Worm (Caenorhabditis elegans) whole organism, young adult: Measurements from ENCODE around the gene nhr-67.

Experiments used
- B0019.2 ChIP-seq: fragments of 200-800 bp; sonication (Bioruptor generic); conservative IDR thresholded peaks from 2 replicates; pipeline ENCODE4 v1.3.6; 2022; ENCODE audit warnings: missing genetic modification reagents, missing genetic modification characterization, missing compliant biosample characterization
- B0035.1 ChIP-seq: sonication (generic microtip); optimal IDR thresholded peaks from 2 replicates; lab custom pipeline; 2016; ENCODE audit warnings: missing genetic modification characterization, mild to moderate bottlenecking, missing compliant biosample characterization, missing genotype, missing genetic modification reagents
- B0336.3 ChIP-seq: fragments of 200-800 bp; sonication (Bioruptor generic); IDR thresholded peaks from 2 replicates; pipeline ENCODE4 v1.3.6; 2022; ENCODE audit warnings: missing genetic modification characterization, missing compliant biosample characterization
- F22D6.2 ChIP-seq: sonication (generic microtip); optimal IDR thresholded peaks from 2 replicates; lab custom pipeline; 2016; ENCODE audit warnings: mild to moderate bottlenecking, missing genetic modification characterization, missing compliant biosample characterization
- F23B12.7 ChIP-seq: sonication (generic microtip); optimal IDR thresholded peaks from 2 replicates; lab custom pipeline; 2017; ENCODE audit warnings: missing genetic modification characterization, mild to moderate bottlenecking, missing compliant biosample characterization, antibody characterized with exemption, moderate library complexity; ENCODE audit not compliant: insufficient read depth
- F33H1.4 ChIP-seq: fragments of 200-800 bp; sonication (Bioruptor generic); IDR thresholded peaks from 2 replicates; pipeline ENCODE4 v1.3.6; 2022; ENCODE audit warnings: missing genetic modification reagents, missing genetic modification characterization, missing compliant biosample characterization
- F37B4.10 ChIP-seq: fragments of 200-800 bp; sonication (Bioruptor generic); IDR thresholded peaks from 2 replicates; pipeline ENCODE4 v1.3.6; 2022; ENCODE audit warnings: missing genetic modification characterization, missing compliant biosample characterization
- F52B5.7 ChIP-seq: sonication (generic microtip); optimal IDR thresholded peaks from 2 replicates; lab custom pipeline; 2016; ENCODE audit warnings: mild to moderate bottlenecking, missing genetic modification characterization, missing compliant biosample characterization
- F55B11.4 ChIP-seq: sonication (generic microtip); optimal IDR thresholded peaks from 2 replicates; lab custom pipeline; 2016; ENCODE audit warnings: missing compliant biosample characterization, missing genetic modification characterization, borderline replicate concordance; ENCODE audit not compliant: insufficient read depth
- F57A8.1 ChIP-seq: fragments of 200-800 bp; sonication (Bioruptor generic); optimal IDR thresholded peaks from 2 replicates; lab custom pipeline; 2018; ENCODE audit warnings: mild to moderate bottlenecking, missing genetic modification characterization, moderate library complexity, missing compliant biosample characterization
- K11D2.4 ChIP-seq: fragments of 200-800 bp; sonication (Bioruptor generic); IDR thresholded peaks from 2 replicates; pipeline ENCODE4 v1.3.6; 2022; ENCODE audit warnings: missing genetic modification reagents, missing genetic modification characterization, missing compliant biosample characterization
- K12H6.12 ChIP-seq: fragments of 200-800 bp; sonication (Bioruptor generic); optimal IDR thresholded peaks from 2 replicates; lab custom pipeline; 2018; ENCODE audit warnings: mild to moderate bottlenecking, missing genetic modification characterization, missing compliant biosample characterization
- T26A5.8 ChIP-seq: sonication (generic microtip); optimal IDR thresholded peaks from 2 replicates; lab custom pipeline; 2016; ENCODE audit warnings: missing genetic modification characterization, missing compliant biosample characterization
- Y79H2A.3 ChIP-seq: fragments of 200-800 bp; sonication (Bioruptor generic); conservative IDR thresholded peaks from 2 replicates; pipeline ENCODE4 v1.3.6; 2022; ENCODE audit warnings: missing genetic modification reagents, missing genetic modification characterization, missing compliant biosample characterization
- Y95B8A.8 ChIP-seq: fragments of 200-800 bp; sonication (Bioruptor generic); IDR thresholded peaks from 2 replicates; pipeline ENCODE4 v1.3.6; 2022; ENCODE audit warnings: missing genetic modification reagents, missing genetic modification characterization, missing compliant biosample characterization
- akir-1 ChIP-seq: fragments of 200-800 bp; sonication (Bioruptor generic); optimal IDR thresholded peaks from 2 replicates; lab custom pipeline; 2018; ENCODE audit warnings: mild to moderate bottlenecking, missing genetic modification characterization, moderate library complexity, missing compliant biosample characterization
- ama-1 ChIP-seq, 3 experiments: fragments of 150-350 bp in 1 of 3; sonication (generic microtip) in 2 of 3; optimal IDR thresholded peaks; 2 replicates each; lab custom pipeline; 2014 to 2018; ENCODE audit warnings: missing biosample characterization in 2 of 3, missing genetic modification characterization in 2 of 3, missing genetic modification reagents in 2 of 3
- athp-1 ChIP-seq: sonication (generic microtip); optimal IDR thresholded peaks from 2 replicates; lab custom pipeline; 2017; ENCODE audit warnings: mild to moderate bottlenecking, missing genetic modification characterization, missing compliant biosample characterization
- attf-5 ChIP-seq: fragments of 200-800 bp; sonication (Bioruptor generic); optimal IDR thresholded peaks from 2 replicates; lab custom pipeline; 2018; ENCODE audit warnings: mild to moderate bottlenecking, missing genetic modification characterization, missing compliant biosample characterization
- ccch-3 ChIP-seq: fragments of 200-800 bp; sonication (Bioruptor generic); optimal IDR thresholded peaks from 2 replicates; lab custom pipeline; 2018; ENCODE audit warnings: mild to moderate bottlenecking, missing genetic modification characterization, missing compliant biosample characterization
- ceh-27 ChIP-seq: fragments of 200-800 bp; sonication (Bioruptor generic); optimal IDR thresholded peaks from 2 replicates; lab custom pipeline; 2018; ENCODE audit warnings: mild to moderate bottlenecking, missing genetic modification characterization, moderate library complexity, missing compliant biosample characterization
- ceh-40 ChIP-seq: fragments of 200-800 bp; sonication (Bioruptor generic); IDR thresholded peaks from 2 replicates; pipeline ENCODE4 v1.3.6; 2022; ENCODE audit warnings: missing genetic modification characterization, missing compliant biosample characterization
- ceh-58 ChIP-seq: fragments of 200-800 bp; sonication (Bioruptor generic); IDR thresholded peaks from 2 replicates; pipeline ENCODE4 v1.3.6; 2022; ENCODE audit warnings: missing genetic modification characterization, missing compliant biosample characterization
- ceh-79 ChIP-seq: sonication (generic microtip); optimal IDR thresholded peaks from 2 replicates; lab custom pipeline; 2017; ENCODE audit warnings: mild to moderate bottlenecking, missing genetic modification characterization, missing compliant biosample characterization
- die-1 ChIP-seq: sonication (generic microtip); optimal IDR thresholded peaks from 2 replicates; lab custom pipeline; 2016; ENCODE audit warnings: missing genotype, mild to moderate bottlenecking, missing genetic modification characterization, missing compliant biosample characterization
- dpff-1 ChIP-seq: sonication (generic microtip); optimal IDR thresholded peaks from 2 replicates; lab custom pipeline; 2017; ENCODE audit warnings: mild to moderate bottlenecking, missing genetic modification characterization, missing compliant biosample characterization
- dpl-1 ChIP-seq: fragments of 150-350 bp; optimal IDR thresholded peaks from 2 replicates; lab custom pipeline; 2014; ENCODE audit warnings: missing biosample characterization, missing genetic modification reagents, missing genetic modification characterization
- egl-18 ChIP-seq: fragments of 200-800 bp; sonication (Bioruptor generic); IDR thresholded peaks from 2 replicates; pipeline ENCODE4 v1.3.6; 2022; ENCODE audit warnings: missing genetic modification reagents, missing genetic modification characterization, missing compliant biosample characterization
- fkh-3 ChIP-seq: sonication (generic microtip); optimal IDR thresholded peaks from 2 replicates; lab custom pipeline; 2016; ENCODE audit warnings: mild to moderate bottlenecking, missing genetic modification characterization, missing compliant biosample characterization
- gei-17 ChIP-seq: fragments of 200-800 bp; sonication (Bioruptor generic); optimal IDR thresholded peaks from 2 replicates; lab custom pipeline; 2018; ENCODE audit warnings: mild to moderate bottlenecking, missing genetic modification characterization, missing compliant biosample characterization
- hrde-1 ChIP-seq: sonication (generic microtip); optimal IDR thresholded peaks from 2 replicates; lab custom pipeline; 2016; ENCODE audit warnings: missing genetic modification characterization, mild to moderate bottlenecking, missing compliant biosample characterization, moderate library complexity, missing genotype, missing genetic modification reagents, borderline replicate concordance
- hsf-1 ChIP-seq: fragments of 200-800 bp; sonication (Bioruptor generic); IDR thresholded peaks from 2 replicates; pipeline ENCODE4 v1.3.6; 2022; ENCODE audit warnings: missing genetic modification reagents, missing genetic modification characterization, missing compliant biosample characterization
- lin-26 ChIP-seq: fragments of 200-800 bp; sonication (Bioruptor generic); IDR thresholded peaks from 2 replicates; pipeline ENCODE4 v1.3.6; 2022; ENCODE audit warnings: missing genetic modification reagents, missing genetic modification characterization, missing compliant biosample characterization
- madf-10 ChIP-seq: sonication (generic microtip); optimal IDR thresholded peaks from 2 replicates; lab custom pipeline; 2016; ENCODE audit warnings: mild to moderate bottlenecking, missing genetic modification characterization, missing compliant biosample characterization
- nfya-2 ChIP-seq: fragments of 200-800 bp; sonication (Bioruptor generic); IDR thresholded peaks from 2 replicates; pipeline ENCODE4 v1.3.6; 2022; ENCODE audit warnings: missing genetic modification reagents, missing genetic modification characterization, missing compliant biosample characterization
- nfyb-1 ChIP-seq: fragments of 200-800 bp; sonication (Bioruptor generic); IDR thresholded peaks from 2 replicates; pipeline ENCODE4 v1.3.6; 2022; ENCODE audit warnings: missing genetic modification reagents, missing genetic modification characterization, missing compliant biosample characterization
- pbrm-1 ChIP-seq: fragments of 200-800 bp; sonication (Bioruptor generic); IDR thresholded peaks from 2 replicates; pipeline ENCODE4 v1.3.6; 2022; ENCODE audit warnings: missing genetic modification reagents, missing genetic modification characterization, missing compliant biosample characterization
- pha-4 ChIP-seq: fragments of 150-350 bp; sonication (generic microtip); optimal IDR thresholded peaks from 2 replicates; lab custom pipeline; 2014; ENCODE audit warnings: missing biosample characterization, missing genetic modification reagents, missing genetic modification characterization
- snpc-1.1 ChIP-seq: sonication (generic microtip); optimal IDR thresholded peaks from 2 replicates; lab custom pipeline; 2017; ENCODE audit warnings: missing genetic modification characterization, mild to moderate bottlenecking, missing compliant biosample characterization, antibody characterized with exemption, moderate library complexity, missing genotype, missing genetic modification reagents; ENCODE audit not compliant: insufficient read depth
- snpc-1.3 ChIP-seq: sonication (generic microtip); optimal IDR thresholded peaks from 2 replicates; lab custom pipeline; 2017; ENCODE audit warnings: missing genetic modification characterization, mild to moderate bottlenecking, missing compliant biosample characterization, antibody characterized with exemption, moderate library complexity, missing genotype, missing genetic modification reagents; ENCODE audit not compliant: insufficient read depth
- snpc-3.4 ChIP-seq: sonication (generic microtip); optimal IDR thresholded peaks from 2 replicates; lab custom pipeline; 2017; ENCODE audit warnings: missing genetic modification characterization, mild to moderate bottlenecking, missing compliant biosample characterization, antibody characterized with exemption, moderate library complexity, missing genotype, missing genetic modification reagents
- tbx-9 ChIP-seq: sonication (generic microtip); optimal IDR thresholded peaks from 2 replicates; lab custom pipeline; 2016; ENCODE audit warnings: borderline replicate concordance, missing genetic modification characterization, inconsistent platforms, missing compliant biosample characterization
- tlf-1 ChIP-seq: fragments of 200-800 bp; sonication (Bioruptor generic); optimal IDR thresholded peaks from 2 replicates; lab custom pipeline; 2018; ENCODE audit warnings: mild to moderate bottlenecking, missing genetic modification characterization, missing compliant biosample characterization
- unc-130 ChIP-seq: sonication (generic microtip); optimal IDR thresholded peaks from 2 replicates; lab custom pipeline; 2016; ENCODE audit warnings: missing genetic modification reagents, missing genetic modification characterization, missing compliant biosample characterization
- zfh-2 ChIP-seq: fragments of 200-800 bp; sonication (Bioruptor generic); conservative IDR thresholded peaks from 2 replicates; pipeline ENCODE4 v1.3.6; 2022; ENCODE audit warnings: missing genetic modification reagents, missing genetic modification characterization, missing compliant biosample characterization
- ztf-22 ChIP-seq: fragments of 200-800 bp; sonication (Bioruptor generic); optimal IDR thresholded peaks from 2 replicates; lab custom pipeline; 2018; ENCODE audit warnings: mild to moderate bottlenecking, missing genetic modification characterization, moderate library complexity, missing compliant biosample characterization

The nhr-67 gene

ce11 chrIV:11145929-11146339 lies 23.6 kb upstream of the nhr-67 start (continued):
- TF ChIP-seq K11D2.4 (GFP tag; lab: Robert Waterston, UW), result no peak
- peak; percentile 52; the same call in 1 of the 2 replicates for TF ChIP-seq pbrm-1
- no peak for TF ChIP-seq F55B11.4
- peak; percentile 83 for TF ChIP-seq unc-130 (GFP tag; lab: Kevin White, UChicago)
- TF ChIP-seq F57A8.1, result no peak
- peak; percentile 84 for TF ChIP-seq F52B5.7
- TF ChIP-seq snpc-3.4 (tag; lab: Kevin White, UChicago), result peak; percentile 53
- peak; percentile 26 for TF ChIP-seq snpc-1.3 (tag; lab: Kevin White, UChicago)
- peak; percentile 21; the same call in 1 of the 2 replicates for TF ChIP-seq nfyb-1 (GFP tag; lab: Robert Waterston, UW)
- TF ChIP-seq Y95B8A.8, result 0 out of 2 replicates have a peak, but pooled peaks have one; percentile 50
- no peak for TF ChIP-seq F22D6.2 (tag; lab: Kevin White, UChicago)
- no peak for TF ChIP-seq gei-17 (GFP tag; lab: Kevin White, UChicago)
- no peak for TF ChIP-seq akir-1
- TF ChIP-seq tbx-9, result no peak
- TF ChIP-seq madf-10 (tag; lab: Kevin White, UChicago), result no peak
- no peak for TF ChIP-seq zfh-2
- TF ChIP-seq athp-1 (tag; lab: Kevin White, UChicago), result peak; percentile 61
- peak; percentile 32 for TF ChIP-seq F33H1.4 (GFP tag; lab: Robert Waterston, UW)
- no peak for TF ChIP-seq ceh-27
- TF ChIP-seq ama-1 (optimal IDR thresholded peaks at IDR 0.05; lab: Kevin White, UChicago), result no peak
- TF ChIP-seq ama-1 (GFP tag; optimal IDR thresholded peaks at IDR 0.05; lab: Kevin White, UChicago), result peak in 1 of 2 experiments; percentile 63
- no peak for TF ChIP-seq B0019.2 (GFP tag; lab: Robert Waterston, UW)
- TF ChIP-seq fkh-3, result peak; percentile 57
- peak; percentile 59 for TF ChIP-seq T26A5.8
- TF ChIP-seq die-1 (tag; lab: Kevin White, UChicago), result peak; percentile 35
- TF ChIP-seq ceh-40 (GFP tag; lab: Robert Waterston, UW), result 0 out of 2 replicates have a peak, but pooled peaks have one; percentile 14
- TF ChIP-seq nfya-2 (GFP tag; lab: Robert Waterston, UW), result peak; percentile 73; the same call in 1 of the 2 replicates
- peak; percentile 76 for TF ChIP-seq tlf-1 (GFP tag; lab: Kevin White, UChicago)
- TF ChIP-seq ccch-3, result no peak
- TF ChIP-seq B0336.3 (GFP tag; lab: Robert Waterston, UW), result peak; percentile 53; the same call in 1 of the 2 replicates
- TF ChIP-seq egl-18 (GFP tag; lab: Robert Waterston, UW), result no peak
- peak; percentile 61 for TF ChIP-seq B0035.1 (tag; lab: Kevin White, UChicago)

- TF ChIP-seq Y79H2A.3 (GFP tag; lab: Robert Waterston, UW), result no peak
- TF ChIP-seq attf-5 (GFP tag; lab: Kevin White, UChicago), result no peak
- no peak for TF ChIP-seq hsf-1
These were observed 23.1 kb upstream of the nhr-67 start for ce11 chrIV:11146492-11146891.

ce11 chrIV:11146962-11147470 lies 22.5 kb upstream of the nhr-67 start, which contains the start of gene pigq-1:
TSS of gene pigq-1 (minus strand) at chrIV:11147247.
- TF ChIP-seq B0035.1 (tag; lab: Kevin White, UChicago) (peak; percentile 74), dpff-1 (tag; lab: Kevin White, UChicago) (peak; percentile 95), dpl-1 (GFP tag; lab: Kevin White, UChicago) (no peak), snpc-1.1 (peak; percentile 51), ccch-3 (no peak), pha-4 (tag; lab: Kevin White, UChicago) (no peak), ceh-79 (tag; lab: Kevin White, UChicago) (no peak), F37B4.10 (no peak), F23B12.7 (tag; lab: Kevin White, UChicago) (no peak), hrde-1 (tag; lab: Kevin White, UChicago) (peak; percentile 90), snpc-1.3 (tag; lab: Kevin White, UChicago) (peak; percentile 72), ztf-22 (GFP tag; lab: Kevin White, UChicago) (no peak), athp-1 (tag; lab: Kevin White, UChicago) (peak; percentile 52), K12H6.12 (tag; lab: Kevin White, UChicago) (no peak), zfh-2 (no peak), lin-26 (GFP tag; lab: Robert Waterston, UW) (peak; percentile 63), ceh-58 (GFP tag; lab: Robert Waterston, UW) (no peak)
